Worm (Caenorhabditis elegans): ENCODE data around the gene srlf-35.

DNA sequence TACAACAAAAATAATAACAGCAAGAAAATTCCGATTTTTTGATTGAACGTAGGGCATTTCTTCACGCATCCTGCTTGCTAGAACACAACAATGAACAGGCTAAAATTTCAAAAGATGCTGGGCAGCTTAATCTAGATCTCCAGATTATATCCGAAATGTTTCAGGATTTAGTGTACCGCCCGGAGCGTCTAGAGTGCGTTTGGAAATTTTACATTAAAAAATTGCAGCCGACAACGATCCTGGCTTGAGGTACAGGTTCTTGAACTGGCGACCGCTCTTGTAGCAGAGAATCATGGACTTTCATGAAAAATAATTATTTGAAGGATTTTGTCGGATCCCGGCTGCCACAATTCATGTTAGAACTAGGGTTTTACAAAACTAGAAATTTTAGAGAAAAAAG is 44.2 kb downstream of the srlf-35 start, which contains the start of gene C14C6.6:
- TF ChIP-seq nhr-77 (tag; optimal IDR thresholded peaks at IDR 0.05): no peak
- no peak for TF ChIP-seq ama-1 (optimal IDR thresholded peaks at IDR 0.05)
- TF ChIP-seq ztf-11 (tag; optimal IDR thresholded peaks at IDR 0.05): no peak
- no peak for TF ChIP-seq unc-62 (GFP tag; optimal IDR thresholded peaks at IDR 0.05)
- no peak for TF ChIP-seq C34F6.9 (tag; optimal IDR thresholded peaks at IDR 0.05)
- TF ChIP-seq unc-39 (tag; optimal IDR thresholded peaks at IDR 0.05): no peak
- no peak for TF ChIP-seq gmeb-1 (tag; optimal IDR thresholded peaks at IDR 0.05)
- TF ChIP-seq sma-9 (GFP tag; optimal IDR thresholded peaks at IDR 0.05): no peak
- no peak for TF ChIP-seq sma-9 (tag; optimal IDR thresholded peaks at IDR 0.05)
- TF ChIP-seq ZK546.5 (tag; optimal IDR thresholded peaks at IDR 0.05): no peak
- TF ChIP-seq zag-1 (tag; optimal IDR thresholded peaks at IDR 0.05): no peak
- TF ChIP-seq mdl-1 (tag; optimal IDR thresholded peaks at IDR 0.05): no peak
